Worm (Caenorhabditis elegans): ENCODE data around the gene C24H12.6.
A peak's percentile ranks its signal among the peaks of the same experiment; 100 is the strongest.

DNA sequence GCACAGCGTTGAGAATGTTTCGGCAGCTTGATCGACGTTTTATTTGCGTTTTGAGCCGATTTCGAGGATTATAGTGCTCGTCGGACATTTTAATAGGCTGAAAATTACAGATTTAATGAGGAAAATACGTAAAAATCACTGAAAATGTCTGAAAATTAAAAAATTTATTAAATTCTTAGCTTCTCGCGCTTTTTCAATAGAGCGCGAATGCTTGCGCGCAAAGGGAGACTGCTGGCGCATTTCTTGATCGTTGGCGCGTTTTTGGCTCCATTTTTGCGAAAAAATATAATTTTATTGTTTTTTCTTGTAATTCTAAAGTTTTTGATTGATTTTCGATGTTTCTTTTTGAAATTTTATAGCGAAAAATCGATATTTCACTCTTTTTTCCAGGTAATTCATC is 7.8 kb downstream of the C24H12.6 start, which contains the start of the genes dnsn-1 and C24H12.4:
- TF ChIP-seq nhr-77 (tag; optimal IDR thresholded peaks at IDR 0.05): peak; percentile 29
- peak; percentile 26 for TF ChIP-seq zag-1 (tag; optimal IDR thresholded peaks at IDR 0.05)
- TF ChIP-seq snpc-4 (tag; optimal IDR thresholded peaks at IDR 0.05): peak; percentile 89
- no peak for TF ChIP-seq daf-12 (tag; optimal IDR thresholded peaks at IDR 0.05)
- peak; percentile 63 for TF ChIP-seq elt-2 (tag; optimal IDR thresholded peaks at IDR 0.05)
